Worm (Caenorhabditis elegans) whole organism, late embryonic: Measurements from ENCODE around the gene npr-36.

Experiments
- C38D4.7 ChIP-seq: fragments of 200-800 bp; sonication (Bioruptor generic); optimal IDR thresholded peaks from 2 replicates; lab custom pipeline; 2018; ENCODE audit warnings: mild to moderate bottlenecking, missing genetic modification characterization, moderate library complexity, missing compliant biosample characterization
- F13H6.1 ChIP-seq: sonication (generic microtip); optimal IDR thresholded peaks from 2 replicates; lab custom pipeline; 2016; ENCODE audit warnings: missing genetic modification characterization, missing compliant biosample characterization
- K09A11.1 ChIP-seq: sonication (generic microtip); optimal IDR thresholded peaks from 2 replicates; lab custom pipeline; 2017; ENCODE audit warnings: antibody characterized with exemption, mild to moderate bottlenecking, missing genetic modification characterization, missing compliant biosample characterization; ENCODE audit not compliant: insufficient read depth
- T23F11.4 ChIP-seq: fragments of 200-800 bp; sonication (Bioruptor generic); optimal IDR thresholded peaks from 2 replicates; lab custom pipeline; 2018; ENCODE audit warnings: mild to moderate bottlenecking, missing genetic modification characterization, missing compliant biosample characterization
- ahr-1 ChIP-seq: sonication (generic microtip); optimal IDR thresholded peaks from 2 replicates; lab custom pipeline; 2016; ENCODE audit warnings: missing genetic modification characterization, missing compliant biosample characterization
- ceh-14 ChIP-seq: sonication (generic microtip); optimal IDR thresholded peaks from 2 replicates; lab custom pipeline; 2016; ENCODE audit warnings: missing genotype, missing genetic modification characterization, missing compliant biosample characterization
- ceh-19 ChIP-seq: fragments of 200-800 bp; sonication (Bioruptor generic); optimal IDR thresholded peaks from 2 replicates; lab custom pipeline; 2018; ENCODE audit warnings: mild to moderate bottlenecking, missing genetic modification characterization, missing compliant biosample characterization
- ceh-24 ChIP-seq: sonication (generic microtip); optimal IDR thresholded peaks from 2 replicates; lab custom pipeline; 2016; ENCODE audit warnings: mild to moderate bottlenecking, missing genetic modification characterization, missing compliant biosample characterization
- ceh-30 ChIP-seq: fragments of 150-350 bp; optimal IDR thresholded peaks from 2 replicates; lab custom pipeline; 2014; ENCODE audit warnings: missing biosample characterization, missing genetic modification characterization
- ceh-31 ChIP-seq: sonication (generic microtip); optimal IDR thresholded peaks from 2 replicates; lab custom pipeline; 2016; ENCODE audit warnings: missing genetic modification characterization, missing compliant biosample characterization
- ceh-45 ChIP-seq: fragments of 200-800 bp; sonication (Bioruptor generic); IDR thresholded peaks from 2 replicates; pipeline ENCODE4 v1.3.6; 2022; ENCODE audit warnings: missing genetic modification reagents, missing genetic modification characterization, missing compliant biosample characterization
- ceh-48 ChIP-seq: sonication (generic microtip); optimal IDR thresholded peaks from 2 replicates; lab custom pipeline; 2016; ENCODE audit warnings: missing genetic modification characterization, inconsistent platforms, missing compliant biosample characterization
- ceh-9 ChIP-seq: sonication (generic microtip); optimal IDR thresholded peaks from 2 replicates; lab custom pipeline; 2016; ENCODE audit warnings: mild to moderate bottlenecking, missing genetic modification characterization, inconsistent platforms, missing compliant biosample characterization
- che-1 ChIP-seq: sonication (generic microtip); optimal IDR thresholded peaks from 2 replicates; lab custom pipeline; 2016; ENCODE audit warnings: mild to moderate bottlenecking, missing genetic modification characterization, missing compliant biosample characterization
- dmd-4 ChIP-seq: sonication (generic microtip); optimal IDR thresholded peaks from 2 replicates; lab custom pipeline; 2016; ENCODE audit warnings: borderline replicate concordance, missing genetic modification characterization, missing compliant biosample characterization
- dve-1 ChIP-seq: sonication (generic microtip); optimal IDR thresholded peaks from 2 replicates; lab custom pipeline; 2017; ENCODE audit warnings: antibody characterized with exemption, mild to moderate bottlenecking, missing genetic modification characterization, missing compliant biosample characterization
- elt-2 ChIP-seq: sonication (generic microtip); optimal IDR thresholded peaks from 2 replicates; lab custom pipeline; 2016; ENCODE audit warnings: missing genetic modification reagents, missing genetic modification characterization, missing compliant biosample characterization
- fkh-10 ChIP-seq: fragments of 150-350 bp; optimal IDR thresholded peaks from 2 replicates; lab custom pipeline; 2014; ENCODE audit warnings: missing biosample characterization, missing genetic modification reagents, missing genetic modification characterization
- fkh-6 ChIP-seq: sonication (generic microtip); optimal IDR thresholded peaks from 2 replicates; lab custom pipeline; 2016; ENCODE audit warnings: missing genetic modification characterization, missing compliant biosample characterization
- gmeb-2 ChIP-seq: sonication (generic microtip); optimal IDR thresholded peaks from 2 replicates; lab custom pipeline; 2016; ENCODE audit warnings: missing genetic modification characterization, inconsistent platforms, missing compliant biosample characterization
- hlh-13 ChIP-seq: fragments of 200-800 bp; sonication (Bioruptor generic); optimal IDR thresholded peaks from 2 replicates; lab custom pipeline; 2018; ENCODE audit warnings: mild to moderate bottlenecking, missing genetic modification characterization, missing compliant biosample characterization
- hlh-8 ChIP-seq: sonication (generic microtip); optimal IDR thresholded peaks from 2 replicates; lab custom pipeline; 2016; ENCODE audit warnings: missing genotype, missing genetic modification characterization, missing compliant biosample characterization
- lim-6 ChIP-seq: sonication (generic microtip); optimal IDR thresholded peaks from 2 replicates; lab custom pipeline; 2016; ENCODE audit warnings: missing genetic modification characterization, missing compliant biosample characterization
- lin-11 ChIP-seq: fragments of 200-800 bp; sonication (Bioruptor generic); optimal IDR thresholded peaks from 2 replicates; lab custom pipeline; 2018; ENCODE audit warnings: mild to moderate bottlenecking, missing genetic modification characterization, missing compliant biosample characterization
- madf-2 ChIP-seq: sonication (generic microtip); optimal IDR thresholded peaks from 2 replicates; lab custom pipeline; 2017; ENCODE audit warnings: missing genetic modification characterization, missing compliant biosample characterization
- mec-3 ChIP-seq: sonication (generic microtip); optimal IDR thresholded peaks from 2 replicates; lab custom pipeline; 2016; ENCODE audit warnings: borderline replicate concordance, missing genetic modification characterization, missing compliant biosample characterization
- nfya-1 ChIP-seq: sonication (generic microtip); optimal IDR thresholded peaks from 2 replicates; lab custom pipeline; 2017; ENCODE audit warnings: missing genetic modification characterization, mild to moderate bottlenecking, missing compliant biosample characterization, antibody characterized with exemption, moderate library complexity
- npax-4 ChIP-seq: sonication (generic microtip); optimal IDR thresholded peaks from 2 replicates; lab custom pipeline; 2016; ENCODE audit warnings: missing genetic modification characterization, missing compliant biosample characterization
- odd-2 ChIP-seq: sonication (generic microtip); optimal IDR thresholded peaks from 2 replicates; lab custom pipeline; 2017; ENCODE audit warnings: antibody characterized with exemption, mild to moderate bottlenecking, missing genetic modification characterization, missing compliant biosample characterization
- pha-4 ChIP-seq: fragments of 150-350 bp; optimal IDR thresholded peaks from 2 replicates; lab custom pipeline; 2018; ENCODE audit warnings: missing biosample characterization, missing genetic modification reagents, missing genetic modification characterization
- pqm-1 ChIP-seq: sonication (generic microtip); optimal IDR thresholded peaks from 2 replicates; lab custom pipeline; 2016; ENCODE audit warnings: missing genetic modification characterization, missing compliant biosample characterization
- ref-2 ChIP-seq: sonication (generic microtip); optimal IDR thresholded peaks from 2 replicates; lab custom pipeline; 2016; ENCODE audit warnings: missing genetic modification characterization, missing compliant biosample characterization
- sdc-2 ChIP-seq: sonication (generic microtip); optimal IDR thresholded peaks from 2 replicates; lab custom pipeline; 2016; ENCODE audit warnings: missing genotype, missing genetic modification characterization, missing compliant biosample characterization
- sox-2 ChIP-seq: fragments of 200-800 bp; sonication (Bioruptor generic); IDR thresholded peaks from 2 replicates; pipeline ENCODE4 v1.3.6; 2022; ENCODE audit warnings: missing genetic modification reagents, missing genetic modification characterization, missing compliant biosample characterization
- sox-4 ChIP-seq: sonication (generic microtip); optimal IDR thresholded peaks from 2 replicates; lab custom pipeline; 2017; ENCODE audit warnings: mild to moderate bottlenecking, missing genetic modification characterization, inconsistent platforms, missing compliant biosample characterization
- syd-9 ChIP-seq: sonication (generic microtip); optimal IDR thresholded peaks from 2 replicates; lab custom pipeline; 2016; ENCODE audit warnings: mild to moderate bottlenecking, missing genetic modification characterization, moderate library complexity, missing compliant biosample characterization
- tbx-7 ChIP-seq: sonication (generic microtip); optimal IDR thresholded peaks from 2 replicates; lab custom pipeline; 2016; ENCODE audit warnings: missing genotype, missing genetic modification characterization, missing compliant biosample characterization
- unc-42 ChIP-seq: sonication (generic microtip); optimal IDR thresholded peaks from 2 replicates; lab custom pipeline; 2016; ENCODE audit warnings: missing genotype, missing genetic modification characterization, missing compliant biosample characterization
- unc-86 ChIP-seq: sonication (generic microtip); optimal IDR thresholded peaks from 2 replicates; lab custom pipeline; 2016; ENCODE audit warnings: missing genetic modification characterization, missing compliant biosample characterization
- ztf-16 ChIP-seq: sonication (generic microtip); optimal IDR thresholded peaks from 2 replicates; lab custom pipeline; 2017; ENCODE audit warnings: missing genetic modification characterization, missing compliant biosample characterization

The npr-36 gene

ce11 chrX:17340484-17340883 is 19.1 kb upstream of the npr-36 start, which contains the start of gene C53C11.1:
Gene C53C11.1 (plus strand): TSS chrX:17340784.
- TF ChIP-seq ceh-14 (no peak), fkh-10 (GFP tag; lab: Kevin White, UChicago) (no peak), sox-4 (tag; lab: Kevin White, UChicago) (no peak), K09A11.1 (tag; lab: Kevin White, UChicago) (no peak), ceh-19 (GFP tag; lab: Kevin White, UChicago) (no peak), sdc-2 (tag; lab: Kevin White, UChicago) (no peak), ztf-16 (tag; lab: Kevin White, UChicago) (no peak), unc-86 (no peak), elt-2 (tag; lab: Kevin White, UChicago) (no peak), pha-4 (tag; lab: Kevin White, UChicago) (no peak), sox-2 (no peak), ceh-24 (tag; lab: Kevin White, UChicago) (no peak), unc-42 (tag; lab: Kevin White, UChicago) (no peak), hlh-13 (no peak), che-1 (tag; lab: Kevin White, UChicago) (no peak)
- TF ChIP-seq, all 69 proteins: peak for 0

DNA sequence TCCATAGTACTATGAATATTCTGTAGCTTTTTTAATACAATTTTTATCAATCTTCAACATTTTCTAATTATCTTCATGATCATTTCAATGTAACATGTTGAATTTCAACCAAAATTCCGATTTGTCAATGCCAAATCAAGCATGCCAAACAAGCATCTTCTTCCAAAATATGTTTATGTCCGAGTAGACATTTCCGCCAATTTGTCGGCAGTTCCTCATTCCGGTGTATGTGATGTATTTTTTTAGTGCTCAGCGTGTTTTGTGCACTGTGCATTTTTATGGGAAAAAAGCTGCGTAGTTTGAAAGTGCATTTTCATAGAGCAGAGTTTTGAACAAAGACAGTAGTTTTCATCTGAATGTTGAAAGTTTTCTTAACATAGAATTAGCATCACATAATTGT is 10.1 kb upstream of the npr-36 start:
- no peak for TF ChIP-seq F13H6.1 (tag; lab: Kevin White, UChicago)
- no peak for TF ChIP-seq gmeb-2
- no peak for TF ChIP-seq unc-86
- TF ChIP-seq ztf-16 (tag; lab: Kevin White, UChicago) = no peak
- TF ChIP-seq tbx-7 (tag; lab: Kevin White, UChicago) = no peak
- TF ChIP-seq npax-4 (tag; lab: Kevin White, UChicago) = no peak
- TF ChIP-seq pha-4 (tag; lab: Kevin White, UChicago) = no peak
- TF ChIP-seq lin-11 = no peak
- no peak for TF ChIP-seq hlh-8
- TF ChIP-seq lim-6 = no peak
- TF ChIP-seq, all 69 proteins: peak for 0

DNA sequence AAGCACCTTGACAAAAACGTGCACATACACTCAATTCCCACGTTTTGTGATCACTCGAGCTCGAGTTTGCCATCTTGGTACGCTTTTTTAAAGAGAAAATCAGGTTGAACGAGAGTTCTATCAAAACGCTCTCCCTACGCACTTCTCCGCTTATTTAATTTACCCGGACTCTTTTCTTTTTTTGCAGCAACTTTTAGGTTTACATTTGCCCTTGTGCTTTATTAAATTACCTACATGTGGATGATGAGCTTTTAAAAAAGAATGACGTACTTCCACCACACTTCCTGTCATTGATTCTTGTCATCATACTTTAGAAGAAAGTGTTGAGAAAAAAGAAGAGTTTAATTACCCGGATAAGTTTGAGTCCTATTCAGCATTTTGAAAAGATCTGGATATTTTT is 7.5 kb upstream of the npr-36 start:
- TF ChIP-seq unc-42 (tag; lab: Kevin White, UChicago) (peak; percentile 81), T23F11.4 (GFP tag; lab: Kevin White, UChicago) (no peak), ceh-48 (no peak), odd-2 (tag; lab: Kevin White, UChicago) (no peak), madf-2 (no peak)

- TF ChIP-seq syd-9 (tag; lab: Kevin White, UChicago) (no peak), unc-86 (no peak), K09A11.1 (tag; lab: Kevin White, UChicago) (no peak), elt-2 (tag; lab: Kevin White, UChicago) (no peak), ahr-1 (tag; lab: Kevin White, UChicago) (no peak), dve-1 (tag; lab: Kevin White, UChicago) (no peak), dmd-4 (no peak), fkh-6 (tag; lab: Kevin White, UChicago) (no peak), pqm-1 (tag; lab: Kevin White, UChicago) (no peak), mec-3 (tag; lab: Kevin White, UChicago) (no peak), ceh-30 (tag; lab: Kevin White, UChicago) (no peak), F13H6.1 (tag; lab: Kevin White, UChicago) (no peak), ref-2 (tag; lab: Kevin White, UChicago) (no peak), ceh-31 (no peak), gmeb-2 (no peak), ceh-9 (tag; lab: Kevin White, UChicago) (no peak), C38D4.7 (GFP tag; lab: Kevin White, UChicago) (no peak), nfya-1 (tag; lab: Kevin White, UChicago) (no peak), ceh-45 (GFP tag; lab: Robert Waterston, UW) (no peak)
Observed at ce11 chrX:17355462-17355861, 4.1 kb upstream of the npr-36 start.
